Fruit fly (Drosophila melanogaster) whole organism, embryonic: ENCODE data around the gene Gyc89Da.

Source experiments
- Adf1 ChIP-seq: fragments of 200-800 bp; sonication (Bioruptor generic); IDR thresholded peaks from 2 replicates; pipeline ENCODE4 v1.3.6; 2022; ENCODE audit warnings: missing biosample characterization, missing genetic modification characterization
- Antp ChIP-seq: fragments of 200-800 bp; sonication (Bioruptor generic); optimal IDR thresholded peaks from 3 replicates; lab custom pipeline; 2016; ENCODE audit warnings: missing biosample characterization, missing genetic modification characterization
- Awh ChIP-seq: fragments of 200-800 bp; sonication (Bioruptor generic); IDR thresholded peaks from 2 replicates; pipeline ENCODE4, ENCODE4 v1.3.6; 2022; ENCODE audit warnings: missing biosample characterization, missing genetic modification characterization
- Bdp1 ChIP-seq: fragments of 200-800 bp; sonication (Bioruptor generic); optimal IDR thresholded peaks from 3 replicates; lab custom pipeline; 2016; ENCODE audit warnings: missing biosample characterization, missing genetic modification characterization
- CG10267 ChIP-seq: fragments of 200-800 bp; sonication (Bioruptor generic); optimal IDR thresholded peaks from 2 replicates; lab custom pipeline; 2018; ENCODE audit warnings: missing biosample characterization, mild to moderate bottlenecking, missing genetic modification characterization, moderate library complexity
- CG11398 ChIP-seq: fragments of 200-800 bp; sonication (Bioruptor generic); optimal IDR thresholded peaks from 2 replicates; lab custom pipeline; 2016; ENCODE audit warnings: missing biosample characterization, missing genetic modification characterization
- CG12155 ChIP-seq: fragments of 200-800 bp; sonication (Bioruptor generic); optimal IDR thresholded peaks from 3 replicates; lab custom pipeline; 2016; ENCODE audit warnings: missing biosample characterization, missing genetic modification characterization
- CG13296 ChIP-seq: fragments of 200-800 bp; sonication (Bioruptor generic); optimal IDR thresholded peaks from 3 replicates; lab custom pipeline; 2018; ENCODE audit warnings: missing biosample characterization, mild to moderate bottlenecking, missing genetic modification characterization
- CG14014 ChIP-seq: fragments of 200-800 bp; sonication (Bioruptor generic); IDR thresholded peaks from 2 replicates; pipeline ENCODE4 v1.3.6; 2022; ENCODE audit warnings: missing biosample characterization, missing genetic modification characterization
- CG1602 ChIP-seq: fragments of 200-800 bp; sonication (Bioruptor generic); optimal IDR thresholded peaks from 3 replicates; lab custom pipeline; 2016; ENCODE audit warnings: missing biosample characterization, missing genetic modification characterization
- CG17359 ChIP-seq: fragments of 200-800 bp; sonication (Bioruptor generic); optimal IDR thresholded peaks from 3 replicates; lab custom pipeline; 2018; ENCODE audit warnings: missing biosample characterization, mild to moderate bottlenecking, missing genetic modification characterization, moderate library complexity
- CG17361 ChIP-seq: fragments of 200-800 bp; sonication (Bioruptor generic); IDR thresholded peaks from 3 replicates; pipeline ENCODE4 v1.3.6; 2022; ENCODE audit warnings: missing biosample characterization, missing genetic modification characterization
- CG18011 ChIP-seq: fragments of 200-800 bp; sonication (Bioruptor generic); optimal IDR thresholded peaks from 2 replicates; lab custom pipeline; 2017; ENCODE audit warnings: missing biosample characterization, missing genetic modification characterization, mild to moderate bottlenecking, moderate library complexity, missing genotype
- CG18262 ChIP-seq: fragments of 200-800 bp; optimal IDR thresholded peaks from 3 replicates; lab custom pipeline; 2019; ENCODE audit warnings: missing biosample characterization, mild to moderate bottlenecking, missing genetic modification characterization, moderate library complexity
- CG2889 ChIP-seq: fragments of 200-800 bp; sonication (Bioruptor generic); IDR thresholded peaks from 3 replicates; pipeline ENCODE4 v1.3.6; 2022; ENCODE audit warnings: missing biosample characterization, missing genetic modification characterization
- CG3995 ChIP-seq: fragments of 200-800 bp; sonication (Bioruptor generic); optimal IDR thresholded peaks from 3 replicates; lab custom pipeline; 2016; ENCODE audit warnings: missing biosample characterization, missing genetic modification characterization
- CG4328 ChIP-seq: fragments of 200-800 bp; sonication (Bioruptor generic); optimal IDR thresholded peaks from 3 replicates; lab custom pipeline; 2017; ENCODE audit warnings: missing biosample characterization, missing genetic modification reagents, missing genetic modification characterization
- CG4707 ChIP-seq: fragments of 200-800 bp; sonication (Bioruptor generic); optimal IDR thresholded peaks from 2 replicates; lab custom pipeline; 2018; ENCODE audit warnings: missing biosample characterization, mild to moderate bottlenecking, missing genetic modification characterization, moderate library complexity
- CG4730 ChIP-seq: fragments of 200-800 bp; sonication (Bioruptor generic); IDR thresholded peaks from 2 replicates; pipeline ENCODE4 v1.3.6; 2022; ENCODE audit warnings: missing biosample characterization, missing genetic modification characterization
- CG5180 ChIP-seq: fragments of 200-800 bp; sonication (Bioruptor generic); optimal IDR thresholded peaks from 3 replicates; lab custom pipeline; 2017; ENCODE audit warnings: missing biosample characterization, missing genetic modification characterization, mild to moderate bottlenecking, moderate library complexity, missing genetic modification reagents
- Dref ChIP-seq: fragments of 200-800 bp; sonication (Bioruptor generic); IDR thresholded peaks from 2 replicates; pipeline ENCODE4 v1.3.6; 2022; ENCODE audit warnings: missing biosample characterization, missing genetic modification characterization
- HLH54F ChIP-seq: fragments of 200-800 bp; sonication (Bioruptor generic); optimal IDR thresholded peaks from 3 replicates; lab custom pipeline; 2016; ENCODE audit warnings: missing biosample characterization, missing genetic modification characterization
- HmgD ChIP-seq: fragments of 200-800 bp; sonication (Bioruptor generic); optimal IDR thresholded peaks from 3 replicates; lab custom pipeline; 2016; ENCODE audit warnings: missing biosample characterization, missing genetic modification characterization
- Jarid2 ChIP-seq: fragments of 200-800 bp; sonication (Bioruptor generic); optimal IDR thresholded peaks from 3 replicates; lab custom pipeline; 2017; ENCODE audit warnings: mild to moderate bottlenecking, missing biosample characterization, missing genetic modification reagents, missing genetic modification characterization
- Rfx ChIP-seq: fragments of 200-800 bp; sonication (Bioruptor generic); IDR thresholded peaks from 2 replicates; pipeline ENCODE4 v1.3.6; 2022; ENCODE audit warnings: missing biosample characterization, missing genetic modification characterization
- Spps ChIP-seq: fragments of 200-800 bp; sonication (Bioruptor generic); optimal IDR thresholded peaks from 2 replicates; lab custom pipeline; 2018; ENCODE audit warnings: missing biosample characterization, mild to moderate bottlenecking, missing genetic modification characterization
- YL-1 ChIP-seq: fragments of 200-800 bp; sonication (Bioruptor generic); optimal IDR thresholded peaks from 3 replicates; lab custom pipeline; 2017; ENCODE audit warnings: missing biosample characterization, mild to moderate bottlenecking, missing genetic modification characterization
- chm ChIP-seq: fragments of 200-800 bp; sonication (Bioruptor generic); IDR thresholded peaks from 2 replicates; pipeline ENCODE4 v1.3.6; 2022; ENCODE audit warnings: missing biosample characterization, missing genetic modification characterization
- cwo ChIP-seq: fragments of 200-800 bp; sonication (Bioruptor generic); optimal IDR thresholded peaks from 3 replicates; lab custom pipeline; 2017; ENCODE audit warnings: missing biosample characterization, missing genetic modification characterization, mild to moderate bottlenecking, moderate library complexity, missing genetic modification reagents
- dmrt11E ChIP-seq: fragments of 200-800 bp; sonication (Bioruptor generic); optimal IDR thresholded peaks from 3 replicates; lab custom pipeline; 2018; ENCODE audit warnings: missing biosample characterization, mild to moderate bottlenecking, missing genetic modification characterization, moderate library complexity
- dmrt99B ChIP-seq: fragments of 200-800 bp; sonication (Bioruptor generic); optimal IDR thresholded peaks from 2 replicates; lab custom pipeline; 2018; ENCODE audit warnings: missing biosample characterization, mild to moderate bottlenecking, missing genetic modification characterization, moderate library complexity
- ewg ChIP-seq: fragments of 200-800 bp; sonication (Bioruptor generic); optimal IDR thresholded peaks from 3 replicates; lab custom pipeline; 2017; ENCODE audit warnings: mild to moderate bottlenecking, missing biosample characterization, missing genetic modification reagents, missing genetic modification characterization
- fd3F ChIP-seq: fragments of 200-800 bp; sonication (Bioruptor generic); optimal IDR thresholded peaks from 2 replicates; lab custom pipeline; 2018; ENCODE audit warnings: missing biosample characterization, mild to moderate bottlenecking, missing genetic modification characterization, moderate library complexity
- gfzf ChIP-seq: fragments of 200-800 bp; sonication (Bioruptor generic); optimal IDR thresholded peaks from 2 replicates; lab custom pipeline; 2016; ENCODE audit warnings: missing biosample characterization, mild to moderate bottlenecking, missing genetic modification characterization, moderate library complexity
- grn ChIP-seq: fragments of 200-800 bp; sonication (Bioruptor generic); optimal IDR thresholded peaks from 3 replicates; lab custom pipeline; 2017; ENCODE audit warnings: missing biosample characterization, missing genetic modification characterization
- h ChIP-seq: fragments of >200 bp; optimal IDR thresholded peaks from 2 replicates; lab custom pipeline; 2017
- ind ChIP-seq: fragments of 200-800 bp; sonication (Bioruptor generic); optimal IDR thresholded peaks from 3 replicates; lab custom pipeline; 2016; ENCODE audit warnings: missing biosample characterization, missing genetic modification characterization
- ken ChIP-seq: fragments of 200-800 bp; sonication (Bioruptor generic); IDR thresholded peaks from 3 replicates; pipeline ENCODE4 v1.3.6; 2022; ENCODE audit warnings: missing biosample characterization, missing genetic modification characterization
- knrl ChIP-seq: fragments of 200-800 bp; sonication (Bioruptor generic); IDR thresholded peaks from 3 replicates; pipeline ENCODE4 v1.3.6; 2022; ENCODE audit warnings: missing biosample characterization, missing genetic modification characterization; ENCODE audit not compliant: partially characterized antibody
- lbe ChIP-seq: fragments of 200-800 bp; sonication (Bioruptor generic); optimal IDR thresholded peaks from 2 replicates; lab custom pipeline; 2016; ENCODE audit warnings: missing biosample characterization, mild to moderate bottlenecking, missing genetic modification characterization
- mam ChIP-seq: fragments of 200-800 bp; sonication (Bioruptor generic); optimal IDR thresholded peaks from 3 replicates; lab custom pipeline; 2016; ENCODE audit warnings: missing biosample characterization, missing genetic modification characterization
- otp ChIP-seq: fragments of 200-800 bp; sonication (Bioruptor generic); IDR thresholded peaks from 3 replicates; pipeline ENCODE4, ENCODE4 v1.3.6; 2022; ENCODE audit warnings: missing biosample characterization, missing genetic modification characterization
- peb ChIP-seq: fragments of 200-800 bp; sonication (Bioruptor generic); IDR thresholded peaks from 2 replicates; pipeline ENCODE4 v1.3.6; 2022; ENCODE audit warnings: missing biosample characterization, missing genetic modification characterization
- pros ChIP-seq: fragments of 200-800 bp; sonication (Bioruptor generic); optimal IDR thresholded peaks from 3 replicates; lab custom pipeline; 2019; ENCODE audit warnings: missing biosample characterization, mild to moderate bottlenecking, missing genetic modification characterization, moderate library complexity
- psq ChIP-seq: fragments of 200-800 bp; sonication (Bioruptor generic); optimal IDR thresholded peaks from 2 replicates; lab custom pipeline; 2017; ENCODE audit warnings: missing biosample characterization, missing genetic modification characterization
- repo ChIP-seq: fragments of 200-800 bp; sonication (Bioruptor generic); optimal IDR thresholded peaks from 2 replicates; lab custom pipeline; 2016; ENCODE audit warnings: missing biosample characterization, missing genetic modification characterization
- row ChIP-seq: fragments of 200-800 bp; sonication (Bioruptor generic); IDR thresholded peaks from 3 replicates; pipeline ENCODE4 v1.3.6; 2022; ENCODE audit warnings: missing biosample characterization, missing genetic modification characterization
- seq ChIP-seq: fragments of 200-800 bp; sonication (Bioruptor generic); IDR thresholded peaks from 2 replicates; pipeline ENCODE4 v1.3.6; 2022; ENCODE audit warnings: missing biosample characterization, missing genetic modification characterization
- sima ChIP-seq: fragments of 200-800 bp; sonication (Bioruptor generic); optimal IDR thresholded peaks from 2 replicates; lab custom pipeline; 2016; ENCODE audit warnings: missing biosample characterization, missing genetic modification characterization
- sqz ChIP-seq: fragments of 200-800 bp; sonication (Bioruptor generic); optimal IDR thresholded peaks from 3 replicates; lab custom pipeline; 2018; ENCODE audit warnings: missing biosample characterization, mild to moderate bottlenecking, missing genetic modification characterization
- twi ChIP-seq: fragments of 200-800 bp; optimal IDR thresholded peaks from 2 replicates; lab custom pipeline; 2019; ENCODE audit warnings: missing biosample characterization, mild to moderate bottlenecking, missing genetic modification characterization, moderate library complexity
- tx ChIP-seq: fragments of 200-800 bp; sonication (Bioruptor generic); optimal IDR thresholded peaks from 2 replicates; lab custom pipeline; 2016; ENCODE audit warnings: missing biosample characterization, missing genetic modification characterization
- zfh2 ChIP-seq: fragments of 200-800 bp; sonication (Bioruptor generic); optimal IDR thresholded peaks from 2 replicates; lab custom pipeline; 2016; ENCODE audit warnings: missing biosample characterization, missing genetic modification characterization

Gene Gyc89Da

dm6 chr3R:16423323-16423722 lies 49.1 kb upstream of the Gyc89Da start (continued):
- no peak for TF ChIP-seq Awh (GFP tag; lab: Robert Waterston, UW)
- 0 out of 3 replicates have a peak, but pooled peaks have one; percentile 20 for TF ChIP-seq knrl (GFP tag; lab: Robert Waterston, UW)
- no peak for TF ChIP-seq Antp
- TF ChIP-seq fd3F (GFP tag; lab: Kevin White, UChicago) = no peak
- no peak for TF ChIP-seq dmrt99B (tag; lab: Kevin White, UChicago)
- no peak for TF ChIP-seq gfzf (GFP tag; lab: Kevin White, UChicago)
- TF ChIP-seq Spps (tag; lab: Kevin White, UChicago) = no peak
- TF ChIP-seq CG18262 (tag; lab: Kevin White, UChicago) = no peak
- TF ChIP-seq dmrt11E (tag; lab: Kevin White, UChicago) = no peak
- no peak for TF ChIP-seq lbe (GFP tag; lab: Kevin White, UChicago)
- no peak for TF ChIP-seq CG14014 (GFP tag; lab: Robert Waterston, UW)
- no peak for TF ChIP-seq sima
- no peak for TF ChIP-seq sqz (GFP tag; lab: Kevin White, UChicago)
- no peak for TF ChIP-seq CG18011
- no peak for TF ChIP-seq CG11398 (GFP tag; lab: Kevin White, UChicago)
- peak; percentile 74 for TF ChIP-seq pros (GFP tag; lab: Kevin White, UChicago)
- no peak for TF ChIP-seq peb (GFP tag; lab: Robert Waterston, UW)
- no peak for TF ChIP-seq cwo
- TF ChIP-seq HmgD (GFP tag; lab: Kevin White, UChicago) = no peak
- no peak for TF ChIP-seq grn (GFP tag; lab: Kevin White, UChicago)
- TF ChIP-seq CG12155 (GFP tag; lab: Kevin White, UChicago) = no peak
- TF ChIP-seq CG17359 (tag; lab: Kevin White, UChicago) = no peak
- no peak for TF ChIP-seq YL-1
- TF ChIP-seq CG3995 = no peak
- no peak for TF ChIP-seq CG4707 (GFP tag; lab: Kevin White, UChicago)
- TF ChIP-seq zfh2 = no peak
- peak; percentile 36 for TF ChIP-seq ewg
- no peak for TF ChIP-seq CG17361 (GFP tag; lab: Robert Waterston, UW)
- TF ChIP-seq CG10267 (tag; lab: Kevin White, UChicago) = no peak
- TF ChIP-seq CG1602 = no peak
- TF ChIP-seq mam (GFP tag; lab: Kevin White, UChicago) = no peak
- no peak for TF ChIP-seq CG4730
- no peak for TF ChIP-seq Jarid2
- TF ChIP-seq Dref = no peak
- no peak for TF ChIP-seq ken (GFP tag; lab: Robert Waterston, UW)
- peak; percentile 42; the same call in 1 of the 2 replicates for TF ChIP-seq Rfx (GFP tag; lab: Robert Waterston, UW)
- TF ChIP-seq tx (GFP tag; lab: Kevin White, UChicago) = no peak
- no peak for TF ChIP-seq CG2889
- TF ChIP-seq Adf1 (GFP tag; lab: Robert Waterston, UW) = peak; percentile 59
- TF ChIP-seq CG4328 (GFP tag; lab: Kevin White, UChicago) = no peak
- no peak for TF ChIP-seq otp
- TF ChIP-seq CG13296 (GFP tag; lab: Kevin White, UChicago) = no peak
- TF ChIP-seq ind (GFP tag; lab: Kevin White, UChicago) = no peak
- TF ChIP-seq repo (GFP tag; lab: Kevin White, UChicago) = no peak
- no peak for TF ChIP-seq h
- no peak for TF ChIP-seq HLH54F (GFP tag; lab: Kevin White, UChicago)
- TF ChIP-seq chm (GFP tag; lab: Robert Waterston, UW) = no peak
- no peak for TF ChIP-seq row (GFP tag; lab: Robert Waterston, UW)
- no peak for TF ChIP-seq Bdp1
- TF ChIP-seq twi (tag; lab: Kevin White, UChicago) = peak; percentile 10
- TF ChIP-seq CG5180 (GFP tag; lab: Kevin White, UChicago) = no peak
- TF ChIP-seq psq = no peak
- peak; percentile 78; the same call in 1 of the 2 replicates for TF ChIP-seq seq
